Worm (Caenorhabditis elegans): Measurements from ENCODE around the gene C08E8.1.

- TF ChIP-seq hmg-4 (GFP tag; optimal IDR thresholded peaks at IDR 0.05): no peak
- TF ChIP-seq ama-1 (optimal IDR thresholded peaks at IDR 0.05): no peak
- TF ChIP-seq flt-1 (GFP tag; IDR thresholded peaks at IDR 0.05): no peak
Measured at ce11 chrV:18410142-18410541, 47.8 kb upstream of the C08E8.1 start, which contains the start of gene srh-207.

All from whole organism, early embryonic.